Worm (Caenorhabditis elegans) whole organism, young adult: ENCODE measurements around the gene srw-90.

Experiments
- C06A6.2 ChIP-seq: fragments of 200-800 bp; sonication (Bioruptor generic); conservative IDR thresholded peaks from 2 replicates; pipeline ENCODE4 v1.3.6; 2022; ENCODE audit warnings: missing genetic modification characterization, missing compliant biosample characterization
- D2030.7 ChIP-seq: fragments of 200-800 bp; sonication (Bioruptor generic); IDR thresholded peaks from 2 replicates; pipeline ENCODE4 v1.3.6; 2022; ENCODE audit warnings: missing genetic modification reagents, missing genetic modification characterization, missing compliant biosample characterization
- F10E7.11 ChIP-seq: sonication (generic microtip); optimal IDR thresholded peaks from 2 replicates; lab custom pipeline; 2017; ENCODE audit warnings: mild to moderate bottlenecking, missing genetic modification characterization, moderate library complexity, missing compliant biosample characterization
- T07F8.4 ChIP-seq: sonication (generic microtip); optimal IDR thresholded peaks from 2 replicates; lab custom pipeline; 2016; ENCODE audit warnings: mild to moderate bottlenecking, missing genetic modification characterization, moderate library complexity, missing compliant biosample characterization
- attf-3 ChIP-seq: fragments of 200-800 bp; sonication (Bioruptor generic); conservative IDR thresholded peaks from 2 replicates; pipeline ENCODE4 v1.3.6; 2022; ENCODE audit warnings: missing genetic modification reagents, missing genetic modification characterization, missing compliant biosample characterization
- egl-18 ChIP-seq: fragments of 200-800 bp; sonication (Bioruptor generic); IDR thresholded peaks from 2 replicates; pipeline ENCODE4 v1.3.6; 2022; ENCODE audit warnings: missing genetic modification reagents, missing genetic modification characterization, missing compliant biosample characterization
- let-607 ChIP-seq, 2 experiments: fragments of 200-800 bp in 1 of 2; sonication (Bioruptor generic) in 1 of 2; sonication (generic microtip) in 1 of 2; optimal IDR thresholded peaks; 2 replicates each; lab custom pipeline; 2016 to 2018; ENCODE audit warnings: mild to moderate bottlenecking in 2 of 2, missing compliant biosample characterization in 2 of 2, missing genetic modification characterization in 2 of 2, moderate library complexity in 2 of 2, missing genotype in 1 of 2
- madf-10 ChIP-seq: sonication (generic microtip); optimal IDR thresholded peaks from 2 replicates; lab custom pipeline; 2016; ENCODE audit warnings: mild to moderate bottlenecking, missing genetic modification characterization, missing compliant biosample characterization
- rec-8 ChIP-seq, 2 experiments: sonication (generic microtip); optimal IDR thresholded peaks; 2 replicates each; lab custom pipeline; 2016; ENCODE audit warnings: mild to moderate bottlenecking in 2 of 2, missing genetic modification characterization in 2 of 2, missing genetic modification reagents in 2 of 2, missing genotype in 2 of 2, missing biosample characterization in 1 of 2, missing compliant biosample characterization in 1 of 2, moderate library complexity in 1 of 2
- snpc-1.1 ChIP-seq: sonication (generic microtip); optimal IDR thresholded peaks from 2 replicates; lab custom pipeline; 2017; ENCODE audit warnings: missing genetic modification characterization, mild to moderate bottlenecking, missing compliant biosample characterization, antibody characterized with exemption, moderate library complexity, missing genotype, missing genetic modification reagents; ENCODE audit not compliant: insufficient read depth
- somi-1 ChIP-seq: fragments of 200-800 bp; sonication (Bioruptor generic); optimal IDR thresholded peaks from 2 replicates; lab custom pipeline; 2018; ENCODE audit warnings: mild to moderate bottlenecking, missing genetic modification characterization, missing compliant biosample characterization
- unc-62 ChIP-seq: fragments of 150-350 bp; optimal IDR thresholded peaks from 2 replicates; lab custom pipeline; 2014; ENCODE audit warnings: missing biosample characterization, missing genetic modification reagents, missing genetic modification characterization
- ztf-28 ChIP-seq: fragments of 200-800 bp; sonication (Bioruptor generic); IDR thresholded peaks from 2 replicates; pipeline ENCODE4 v1.3.6; 2022; ENCODE audit warnings: missing genetic modification reagents, missing genetic modification characterization, missing compliant biosample characterization
- ztf-6 ChIP-seq: fragments of 200-800 bp; sonication (Bioruptor generic); IDR thresholded peaks from 2 replicates; pipeline ENCODE4 v1.3.6; 2022; ENCODE audit warnings: missing genetic modification reagents, missing genetic modification characterization, missing compliant biosample characterization

ce11 chrV:1708441-1708840 is 6.6 kb downstream of the srw-90 start, which contains the start of gene srw-99:
- no peak for TF ChIP-seq snpc-1.1
- no peak for TF ChIP-seq unc-62 (GFP tag; lab: Kevin White, UChicago)
- no peak for TF ChIP-seq F10E7.11
- no peak for TF ChIP-seq ztf-28 (GFP tag; lab: Robert Waterston, UW)
- no peak for TF ChIP-seq somi-1 (GFP tag; lab: Kevin White, UChicago)
- TF ChIP-seq D2030.7, result no peak
- no peak for TF ChIP-seq rec-8 (tag; optimal IDR thresholded peaks at IDR 0.05; lab: Kevin White, UChicago)
- no peak for TF ChIP-seq egl-18 (GFP tag; lab: Robert Waterston, UW)
- TF ChIP-seq ztf-6, result no peak
- TF ChIP-seq attf-3 (GFP tag; lab: Robert Waterston, UW), result no peak
- no peak for TF ChIP-seq T07F8.4 (tag; lab: Kevin White, UChicago)
- no peak for TF ChIP-seq madf-10 (tag; lab: Kevin White, UChicago)
- TF ChIP-seq C06A6.2 (GFP tag; lab: Robert Waterston, UW), result no peak
- TF ChIP-seq let-607 (tag; optimal IDR thresholded peaks at IDR 0.05; lab: Kevin White, UChicago), result no peak
